Fruit fly (Drosophila melanogaster): ENCODE results near the gene CG7884.

DNA sequence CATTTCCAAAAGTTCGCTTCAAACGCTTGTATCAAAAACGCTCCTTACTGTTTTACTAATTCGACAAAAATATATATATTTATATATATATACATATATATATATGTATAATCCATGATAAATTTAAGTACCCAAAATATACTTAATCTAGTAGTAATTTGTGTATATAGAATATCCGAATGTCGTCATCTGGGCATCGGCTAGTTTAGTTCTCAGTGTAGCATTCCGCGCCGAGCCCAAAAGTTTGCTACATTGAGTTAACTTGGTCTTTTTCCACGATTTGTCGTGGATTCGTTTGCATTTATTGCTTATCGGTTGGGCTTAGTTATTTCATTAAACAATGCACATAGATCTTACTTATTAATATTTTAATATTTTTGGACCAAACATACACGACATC is 60.8 kb downstream of the CG7884 start:
- TF ChIP-seq ss (GFP tag; optimal IDR thresholded peaks at IDR 0.05) (no peak), fd59A (GFP tag; optimal IDR thresholded peaks at IDR 0.05) (no peak), Ets96B (tag; optimal IDR thresholded peaks at IDR 0.05) (peak; percentile 9), Gug (GFP tag; IDR thresholded peaks at IDR 0.05) (no peak), CG8119 (GFP tag; IDR thresholded peaks at IDR 0.05) (no peak), Sox14 (GFP tag; optimal IDR thresholded peaks at IDR 0.05) (peak; percentile 16), CG6276 (GFP tag; optimal IDR thresholded peaks at IDR 0.05) (no peak), CG4318 (GFP tag; optimal IDR thresholded peaks at IDR 0.05) (no peak), eg (GFP tag; IDR thresholded peaks at IDR 0.05) (peak; percentile 66; the same call in 2 of the 3 replicates), Sox15 (GFP tag; optimal IDR thresholded peaks at IDR 0.05) (no peak), spab (GFP tag; optimal IDR thresholded peaks at IDR 0.05) (no peak), OdsH (GFP tag; optimal IDR thresholded peaks at IDR 0.05) (no peak), pdm3 (GFP tag; optimal IDR thresholded peaks at IDR 0.05) (no peak)
